Worm (Caenorhabditis elegans): Measurements from ENCODE around the gene sru-48.
A peak's percentile ranks its signal among the peaks of the same experiment; 100 is the strongest.

The sru-48 gene

ce11 chrX:5205561-5205960 is 25.6 kb downstream of the sru-48 start, which contains the start of gene H28G03.2:
Gene H28G03.2, plus strand, starts transcription at chrX:5205760.
- TF ChIP-seq B0035.1 (tag; optimal IDR thresholded peaks at IDR 0.05) (no peak), hmg-20 (GFP tag; IDR thresholded peaks at IDR 0.05) (no peak), attf-5 (GFP tag; optimal IDR thresholded peaks at IDR 0.05) (peak; percentile 29), snpc-4 (GFP tag; optimal IDR thresholded peaks at IDR 0.05) (no peak), snpc-4 (tag; optimal IDR thresholded peaks at IDR 0.05) (no peak), bed-2 (GFP tag; IDR thresholded peaks at IDR 0.05) (no peak), snpc-1.1 (tag; optimal IDR thresholded peaks at IDR 0.05; ENCODE audit: insufficient read depth) (no peak), zfh-2 (GFP tag; conservative IDR thresholded peaks at IDR 0.05) (peak; percentile 82), dox-1 (GFP tag; IDR thresholded peaks at IDR 0.05) (peak; percentile 52), die-1 (tag; optimal IDR thresholded peaks at IDR 0.05) (no peak), nhr-80 (tag; optimal IDR thresholded peaks at IDR 0.05) (peak; percentile 39), egl-44 (GFP tag; IDR thresholded peaks at IDR 0.05) (no peak), tbp1 (GFP tag; optimal IDR thresholded peaks at IDR 0.05) (no peak), F22D6.2 (tag; optimal IDR thresholded peaks at IDR 0.05) (no peak), F10E7.11 (tag; optimal IDR thresholded peaks at IDR 0.05) (no peak), ceh-27 (GFP tag; optimal IDR thresholded peaks at IDR 0.05) (peak; percentile 40), hmg-1.2 (GFP tag; IDR thresholded peaks at IDR 0.05) (peak; percentile 59; the same call in 1 of the 2 replicates), bed-1 (GFP tag; IDR thresholded peaks at IDR 0.05) (no peak)

ce11 chrX:5207819-5208218 is 27.8 kb downstream of the sru-48 start:
- TF ChIP-seq bed-1 (GFP tag; IDR thresholded peaks at IDR 0.05) (no peak), nhr-80 (tag; optimal IDR thresholded peaks at IDR 0.05) (peak; percentile 1)

ce11 chrX:5208326-5208725 is 28.4 kb downstream of the sru-48 start:
- TF ChIP-seq chd-7 (tag; optimal IDR thresholded peaks at IDR 0.05) (peak; percentile 0), zfh-2 (GFP tag; conservative IDR thresholded peaks at IDR 0.05) (peak; percentile 81), nfyb-1 (GFP tag; IDR thresholded peaks at IDR 0.05) (0 out of 2 replicates have a peak, but pooled peaks have one; percentile 11), attf-6 (GFP tag; IDR thresholded peaks at IDR 0.05) (no peak)

ce11 chrX:5208831-5209230 is 28.9 kb downstream of the sru-48 start:
- TF ChIP-seq mel-28 (tag; optimal IDR thresholded peaks at IDR 0.05; ENCODE audit: borderline replicate concordance) (no peak), Y56A3A.18 (GFP tag; IDR thresholded peaks at IDR 0.05) (no peak), lin-54 (GFP tag; optimal IDR thresholded peaks at IDR 0.05) (no peak), Y67H2A.10 (GFP tag; conservative IDR thresholded peaks at IDR 0.05) (no peak), tbp1 (GFP tag; optimal IDR thresholded peaks at IDR 0.05) (no peak), hrde-1 (tag; optimal IDR thresholded peaks at IDR 0.05; ENCODE audit: borderline replicate concordance) (no peak), nhr-120 (GFP tag; IDR thresholded peaks at IDR 0.05) (no peak), ceh-40 (GFP tag; IDR thresholded peaks at IDR 0.05) (no peak), D2030.7 (GFP tag; IDR thresholded peaks at IDR 0.05) (no peak), attf-5 (GFP tag; optimal IDR thresholded peaks at IDR 0.05) (no peak), let-607 (tag; optimal IDR thresholded peaks at IDR 0.05) (no peak), B0019.2 (GFP tag; conservative IDR thresholded peaks at IDR 0.05) (no peak), snpc-3.4 (tag; optimal IDR thresholded peaks at IDR 0.05) (no peak), C17E4.6 (GFP tag; IDR thresholded peaks at IDR 0.05) (no peak), tlf-1 (GFP tag; optimal IDR thresholded peaks at IDR 0.05) (no peak)

All from whole organism, young adult.